Fruit fly (Drosophila melanogaster): ENCODE measurements around the gene Gr64e.

Gene Gr64e

DNA sequence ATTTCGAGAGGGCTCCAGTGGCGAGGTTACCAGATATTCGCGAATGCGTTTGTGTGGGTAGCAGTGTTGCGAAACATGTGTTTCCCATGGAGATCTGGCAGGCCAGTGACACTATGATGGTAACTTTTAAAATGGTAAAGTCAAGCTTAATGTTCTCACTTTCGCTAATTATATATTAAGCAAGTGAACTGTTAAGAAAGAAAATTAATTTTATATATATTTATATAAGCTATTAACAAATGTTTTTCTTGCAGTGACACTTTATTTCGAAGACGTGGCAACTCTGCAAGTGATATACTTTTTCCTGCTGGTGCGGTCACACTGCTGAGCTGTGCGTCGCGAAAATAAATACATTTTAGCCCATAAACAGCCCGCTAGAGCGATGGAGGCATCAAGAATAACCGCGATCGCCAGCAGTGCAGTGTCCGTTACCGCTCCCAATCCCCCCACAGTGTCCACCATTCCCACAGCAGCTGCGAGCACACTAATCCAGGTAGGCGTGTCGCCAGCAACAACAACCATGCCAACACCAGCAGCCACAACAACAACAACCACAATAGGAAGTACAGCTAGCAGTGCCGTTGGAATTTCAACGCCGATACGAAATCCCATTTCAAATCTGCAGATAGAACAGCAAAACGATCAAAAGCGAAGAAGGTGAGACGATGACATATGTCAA is 8.4 kb downstream of the Gr64e start, which contains the start of the genes CG11593 and Rcd5 (continued):
- TF ChIP-seq H15 (GFP tag; IDR thresholded peaks at IDR 0.05) (peak; percentile 64), ase (GFP tag; IDR thresholded peaks at IDR 0.05) (peak; percentile 66), Antp (GFP tag; optimal IDR thresholded peaks at IDR 0.05) (peak; percentile 38), bowl (GFP tag; IDR thresholded peaks at IDR 0.05) (no peak), mirr (GFP tag; optimal IDR thresholded peaks at IDR 0.05) (no peak), CG3847 (GFP tag; IDR thresholded peaks at IDR 0.05) (peak; percentile 95), CG1233 (GFP tag; optimal IDR thresholded peaks at IDR 0.05) (peak; percentile 8), mld (GFP tag; IDR thresholded peaks at IDR 0.05; ENCODE audit: partially characterized antibody) (no peak), CG2875 (GFP tag; optimal IDR thresholded peaks at IDR 0.05) (no peak), Bdp1 (GFP tag; optimal IDR thresholded peaks at IDR 0.05) (no peak), HmgZ (tag; optimal IDR thresholded peaks at IDR 0.05) (peak; percentile 63), tup (GFP tag; optimal IDR thresholded peaks at IDR 0.05) (peak; percentile 38), CG11456 (GFP tag; IDR thresholded peaks at IDR 0.05) (peak; percentile 86), caup (GFP tag; optimal IDR thresholded peaks at IDR 0.05; ENCODE audit: severe bottlenecking) (peak; percentile 64), CG2678 (tag; optimal IDR thresholded peaks at IDR 0.05) (no peak), Nf-YC (tag; optimal IDR thresholded peaks at IDR 0.05) (no peak), CG43689 (GFP tag; IDR thresholded peaks at IDR 0.05) (no peak)

dm6 chr3L:4044497-4044896 is 12.6 kb downstream of the Gr64e start:
- TF ChIP-seq CG31224 (GFP tag; IDR thresholded peaks at IDR 0.05) (no peak), sd (tag; optimal IDR thresholded peaks at IDR 0.05) (peak; percentile 55), Asciz (GFP tag; optimal IDR thresholded peaks at IDR 0.05) (peak; percentile 16), CG11504 (tag; optimal IDR thresholded peaks at IDR 0.05) (peak; percentile 52), phol (tag; optimal IDR thresholded peaks at IDR 0.05) (peak; percentile 2), oc (tag; optimal IDR thresholded peaks at IDR 0.05) (peak; percentile 16), CG4328 (GFP tag; optimal IDR thresholded peaks at IDR 0.05) (no peak), ind (GFP tag; optimal IDR thresholded peaks at IDR 0.05) (no peak), CG1024 (GFP tag; IDR thresholded peaks at IDR 0.05) (no peak), Oli (tag; optimal IDR thresholded peaks at IDR 0.05) (peak; percentile 32), Nf-YC (tag; optimal IDR thresholded peaks at IDR 0.05) (no peak), nmo (GFP tag; optimal IDR thresholded peaks at IDR 0.05) (no peak), HHEX (GFP tag; optimal IDR thresholded peaks at IDR 0.05) (no peak), CG8924 (tag; optimal IDR thresholded peaks at IDR 0.05) (peak; percentile 7), CG5245 (GFP tag; optimal IDR thresholded peaks at IDR 0.05) (no peak), CG15269 (tag; optimal IDR thresholded peaks at IDR 0.05) (peak; percentile 29), Drgx (GFP tag; IDR thresholded peaks at IDR 0.05) (no peak), C15 (GFP tag; IDR thresholded peaks at IDR 0.05) (no peak), CG7839 (tag; optimal IDR thresholded peaks at IDR 0.05) (peak; percentile 14), CG15696 (tag; optimal IDR thresholded peaks at IDR 0.05) (no peak), CG13424 (tag; optimal IDR thresholded peaks at IDR 0.05) (peak; percentile 7), ase (GFP tag; IDR thresholded peaks at IDR 0.05) (peak; percentile 48; the same call in 1 of the 3 replicates), gem (tag; optimal IDR thresholded peaks at IDR 0.05) (peak; percentile 46), fd3F (GFP tag; optimal IDR thresholded peaks at IDR 0.05) (no peak), emc (GFP tag; optimal IDR thresholded peaks at IDR 0.05) (no peak), pan (optimal IDR thresholded peaks at IDR 0.05) (no peak), pan (GFP tag; optimal IDR thresholded peaks at IDR 0.05 in 1 of 2, IDR thresholded peaks at IDR 0.05 in 1 of 2) (peak in 1 of 2 experiments; percentile 55), corto (GFP tag; optimal IDR thresholded peaks at IDR 0.05) (no peak), Gug (GFP tag; IDR thresholded peaks at IDR 0.05) (no peak), CG14860 (GFP tag; IDR thresholded peaks at IDR 0.05; ENCODE audit: partially characterized antibody) (no peak), CG7372 (GFP tag; IDR thresholded peaks at IDR 0.05) (peak; percentile 31; the same call in 1 of the 2 replicates), row (GFP tag; IDR thresholded peaks at IDR 0.05) (0 out of 3 replicates have a peak, but pooled peaks have one; percentile 9), Ptx1 (GFP tag; IDR thresholded peaks at IDR 0.05) (peak; percentile 36; the same call in 1 of the 2 replicates), Mes4 (GFP tag; optimal IDR thresholded peaks at IDR 0.05) (no peak)

Measured in whole organism, embryonic.